Fruit fly (Drosophila melanogaster): ENCODE data around the gene Cftr.
A peak's percentile ranks its signal among the peaks of the same experiment; 100 is the strongest.

The Cftr gene

dm6 chr3R:24543033-24543675, 560 bp downstream of the Cftr start (continued):
- TF ChIP-seq Doc3 (GFP tag; IDR thresholded peaks at IDR 0.05; ENCODE audit: partially characterized antibody) = no peak
- TF ChIP-seq ewg (GFP tag; optimal IDR thresholded peaks at IDR 0.05) = peak; percentile 80
- TF ChIP-seq zf30C (GFP tag; optimal IDR thresholded peaks at IDR 0.05) = peak; percentile 3
- TF ChIP-seq lov (optimal IDR thresholded peaks at IDR 0.05) = no peak
- TF ChIP-seq lov (GFP tag; IDR thresholded peaks at IDR 0.05) = peak; percentile 93
- TF ChIP-seq hb (GFP tag; IDR thresholded peaks at IDR 0.05; ENCODE audit: partially characterized antibody) = no peak
- TF ChIP-seq CG17186 (GFP tag; optimal IDR thresholded peaks at IDR 0.05) = no peak
- TF ChIP-seq Hr3 (GFP tag; optimal IDR thresholded peaks at IDR 0.05) = peak; percentile 87
- TF ChIP-seq Oaz (GFP tag; IDR thresholded peaks at IDR 0.05) = peak; percentile 92
- peak; percentile 2 for TF ChIP-seq BEAF-32 (GFP tag; optimal IDR thresholded peaks at IDR 0.05)
- peak; percentile 97 for TF ChIP-seq PHDP (tag; optimal IDR thresholded peaks at IDR 0.05)
- peak; percentile 83 for TF ChIP-seq CG11723 (GFP tag; optimal IDR thresholded peaks at IDR 0.05)
- peak; percentile 63 for TF ChIP-seq CG7928 (GFP tag; optimal IDR thresholded peaks at IDR 0.05)
- peak; percentile 20 for TF ChIP-seq CG33557 (GFP tag; optimal IDR thresholded peaks at IDR 0.05)
- peak; percentile 98 for TF ChIP-seq B-H2 (GFP tag; optimal IDR thresholded peaks at IDR 0.05)
- TF ChIP-seq Max (GFP tag; optimal IDR thresholded peaks at IDR 0.05) = peak; percentile 84
- peak; percentile 87 for TF ChIP-seq tx (GFP tag; optimal IDR thresholded peaks at IDR 0.05)
- TF ChIP-seq CG6254 (GFP tag; optimal IDR thresholded peaks at IDR 0.05) = peak; percentile 8
- TF ChIP-seq Ravus (GFP tag; IDR thresholded peaks at IDR 0.05) = peak; percentile 89
- TF ChIP-seq CG3726 (GFP tag; IDR thresholded peaks at IDR 0.05) = peak; percentile 85
- peak; percentile 92 for TF ChIP-seq gce (GFP tag; IDR thresholded peaks at IDR 0.05)
- peak; percentile 73 for TF ChIP-seq CG10274 (GFP tag; optimal IDR thresholded peaks at IDR 0.05)
- peak; percentile 79 for TF ChIP-seq CG4328 (GFP tag; optimal IDR thresholded peaks at IDR 0.05)
- no peak for TF ChIP-seq CG33213 (GFP tag; optimal IDR thresholded peaks at IDR 0.05)
- TF ChIP-seq Jarid2 (GFP tag; optimal IDR thresholded peaks at IDR 0.05) = no peak
- TF ChIP-seq CG15514 (GFP tag; optimal IDR thresholded peaks at IDR 0.05) = peak; percentile 90
- TF ChIP-seq Ets97D (GFP tag; optimal IDR thresholded peaks at IDR 0.05) = peak; percentile 78
- peak; percentile 96 for TF ChIP-seq H2.0 (GFP tag; IDR thresholded peaks at IDR 0.05)
- TF ChIP-seq ro (GFP tag; IDR thresholded peaks at IDR 0.05) = peak; percentile 71
- TF ChIP-seq CG10147 (GFP tag; optimal IDR thresholded peaks at IDR 0.05) = no peak
- TF ChIP-seq CHES-1-like (GFP tag; optimal IDR thresholded peaks at IDR 0.05) = peak; percentile 70
- peak; percentile 89 for TF ChIP-seq CG12942 (GFP tag; optimal IDR thresholded peaks at IDR 0.05)
- TF ChIP-seq zen2 (GFP tag; IDR thresholded peaks at IDR 0.05; ENCODE audit: partially characterized antibody) = no peak
- peak; percentile 96 for TF ChIP-seq HLH3B (GFP tag; IDR thresholded peaks at IDR 0.05)
- TF ChIP-seq YL-1 (GFP tag; optimal IDR thresholded peaks at IDR 0.05) = peak; percentile 57
- peak; percentile 88 for TF ChIP-seq CG1602 (GFP tag; optimal IDR thresholded peaks at IDR 0.05)
- peak; percentile 71 for TF ChIP-seq Hmx (GFP tag; optimal IDR thresholded peaks at IDR 0.05)
- TF ChIP-seq NfI (GFP tag; optimal IDR thresholded peaks at IDR 0.05) = peak; percentile 97
- TF ChIP-seq CG18476 (GFP tag; optimal IDR thresholded peaks at IDR 0.05) = peak; percentile 75
- TF ChIP-seq E2f1 (GFP tag; IDR thresholded peaks at IDR 0.05) = peak; percentile 94
- peak; percentile 24 for TF ChIP-seq CG14965 (GFP tag; optimal IDR thresholded peaks at IDR 0.05; ENCODE audit: borderline replicate concordance)
- peak; percentile 77 for TF ChIP-seq BtbVII (GFP tag; optimal IDR thresholded peaks at IDR 0.05)
- peak; percentile 96 for TF ChIP-seq CG11504 (tag; optimal IDR thresholded peaks at IDR 0.05)
- no peak for TF ChIP-seq scrt (GFP tag; optimal IDR thresholded peaks at IDR 0.05)
- TF ChIP-seq nerfin-2 (GFP tag; IDR thresholded peaks at IDR 0.05; ENCODE audit: partially characterized antibody) = no peak
- no peak for TF ChIP-seq unc-4 (GFP tag; IDR thresholded peaks at IDR 0.05; ENCODE audit: partially characterized antibody)
- no peak for TF ChIP-seq CG7963 (GFP tag; IDR thresholded peaks at IDR 0.05; ENCODE audit: partially characterized antibody)
- TF ChIP-seq CG31388 (GFP tag; optimal IDR thresholded peaks at IDR 0.05) = peak; percentile 68
- no peak for TF ChIP-seq br (optimal IDR thresholded peaks at IDR 0.05)
